Fruit fly (Drosophila melanogaster): ENCODE measurements around the gene CG10068.

- TF ChIP-seq Dll (optimal IDR thresholded peaks at IDR 0.05) (no peak), pan (optimal IDR thresholded peaks at IDR 0.05) (no peak)
Measured at dm6 chr3R:7117590-7117989, 10.2 kb downstream of the CG10068 start, which contains the start of gene Mlp84B.
